Worm (Caenorhabditis elegans) whole organism, L1 larva: ENCODE measurements around the gene B0001.4.

Experiments
- F16B12.6 ChIP-seq: fragments of 150-350 bp; optimal IDR thresholded peaks from 2 replicates; lab custom pipeline; 2014; ENCODE audit warnings: missing biosample characterization, missing genetic modification characterization
- alr-1 ChIP-seq: fragments of 200-800 bp; sonication (Bioruptor generic); optimal IDR thresholded peaks from 2 replicates; lab custom pipeline; 2018; ENCODE audit warnings: borderline replicate concordance, mild to moderate bottlenecking, missing genetic modification characterization, missing compliant biosample characterization
- ceh-82 ChIP-seq, 3 experiments: fragments of 150-350 bp in 1 of 3; sonication (generic microtip) in 2 of 3; optimal IDR thresholded peaks; 2 replicates each; lab custom pipeline; 2014 to 2017; ENCODE audit warnings: missing biosample characterization in 3 of 3, missing genetic modification characterization in 3 of 3
- ceh-88 ChIP-seq: fragments of 200-800 bp; sonication (Bioruptor generic); IDR thresholded peaks from 2 replicates; pipeline ENCODE4 v1.3.6; 2022; ENCODE audit warnings: missing genetic modification characterization, missing compliant biosample characterization
- ceh-90 ChIP-seq: sonication (generic microtip); optimal IDR thresholded peaks from 2 replicates; lab custom pipeline; 2016; ENCODE audit warnings: missing genetic modification characterization, missing compliant biosample characterization
- ces-1 ChIP-seq: fragments of 150-350 bp; optimal IDR thresholded peaks from 2 replicates; lab custom pipeline; 2014; ENCODE audit warnings: missing biosample characterization, missing genetic modification reagents, missing genetic modification characterization
- dpl-1 ChIP-seq, 3 experiments: fragments of 150-350 bp in 2 of 3; sonication (generic microtip) in 1 of 3; optimal IDR thresholded peaks; 2 replicates each; lab custom pipeline; 2014 to 2017; ENCODE audit warnings: missing biosample characterization in 3 of 3, missing genetic modification characterization in 3 of 3, missing genetic modification reagents in 3 of 3
- efl-1 ChIP-seq, 4 experiments: fragments of 150-350 bp; optimal IDR thresholded peaks in 3 of 4; peaks in 1 of 4; 1 replicate in 1 of 4; 2 replicates in 3 of 4; lab custom pipeline; 2014; ENCODE audit warnings: missing biosample characterization in 2 of 4, missing genetic modification characterization in 2 of 4, missing genetic modification reagents in 2 of 4
- egl-27 ChIP-seq, 2 experiments: fragments of 150-350 bp in 1 of 2; sonication (generic microtip); optimal IDR thresholded peaks; 3 replicates each; lab custom pipeline; 2017 to 2018; ENCODE audit warnings: missing biosample characterization in 2 of 2, missing genetic modification characterization in 2 of 2, missing genetic modification reagents in 2 of 2
- elt-2 ChIP-seq: sonication (generic microtip); optimal IDR thresholded peaks from 2 replicates; lab custom pipeline; 2016; ENCODE audit warnings: missing genetic modification characterization, mild to moderate bottlenecking, inconsistent platforms, missing compliant biosample characterization, missing genetic modification reagents
- fkh-4 ChIP-seq: sonication (generic microtip); optimal IDR thresholded peaks from 2 replicates; lab custom pipeline; 2016; ENCODE audit warnings: missing compliant biosample characterization, missing genetic modification characterization, borderline replicate concordance
- grh-1 ChIP-seq: fragments of 200-800 bp; sonication (Bioruptor generic); IDR thresholded peaks from 2 replicates; pipeline ENCODE4 v1.3.6; 2022; ENCODE audit warnings: missing genetic modification reagents, missing genetic modification characterization, missing compliant biosample characterization
- hlh-4 ChIP-seq: sonication (generic microtip); optimal IDR thresholded peaks from 2 replicates; lab custom pipeline; 2016; ENCODE audit warnings: mild to moderate bottlenecking, missing genetic modification characterization, missing compliant biosample characterization
- irx-1 ChIP-seq: sonication (generic microtip); optimal IDR thresholded peaks from 2 replicates; lab custom pipeline; 2016; ENCODE audit warnings: missing genetic modification characterization, missing compliant biosample characterization
- isw-1 ChIP-seq: fragments of 200-800 bp; sonication (Bioruptor generic); IDR thresholded peaks from 2 replicates; pipeline ENCODE4 v1.3.6; 2022; ENCODE audit warnings: missing genetic modification characterization, missing compliant biosample characterization
- lin-13 ChIP-seq: fragments of 150-350 bp; optimal IDR thresholded peaks from 2 replicates; lab custom pipeline; 2014; ENCODE audit warnings: missing biosample characterization, missing genetic modification reagents, missing genetic modification characterization
- lin-14 ChIP-seq: fragments of 200-800 bp; sonication (Bioruptor generic); optimal IDR thresholded peaks from 2 replicates; lab custom pipeline; 2018; ENCODE audit warnings: mild to moderate bottlenecking, missing genetic modification characterization, moderate library complexity, missing compliant biosample characterization
- lin-15B ChIP-seq: fragments of 150-350 bp; sonication (generic microtip); optimal IDR thresholded peaks from 3 replicates; lab custom pipeline; 2014; ENCODE audit warnings: missing biosample characterization, missing genetic modification characterization
- lir-3 ChIP-seq: sonication (generic microtip); optimal IDR thresholded peaks from 2 replicates; lab custom pipeline; 2016; ENCODE audit warnings: mild to moderate bottlenecking, missing genetic modification characterization, moderate library complexity, missing compliant biosample characterization; ENCODE audit not compliant: poor library complexity
- lsy-2 ChIP-seq, 2 experiments: fragments of 150-350 bp; optimal IDR thresholded peaks; 2 replicates each; lab custom pipeline; 2014; ENCODE audit warnings: missing biosample characterization in 2 of 2, missing genetic modification characterization in 2 of 2
- mab-9 ChIP-seq: fragments of 200-800 bp; sonication (Bioruptor generic); IDR thresholded peaks from 2 replicates; pipeline ENCODE4 v1.3.6; 2022; ENCODE audit warnings: missing genetic modification reagents, missing genetic modification characterization, missing compliant biosample characterization
- mef-2 ChIP-seq: fragments of 150-350 bp; optimal IDR thresholded peaks from 2 replicates; lab custom pipeline; 2014; ENCODE audit warnings: missing biosample characterization, missing genetic modification characterization
- mep-1 ChIP-seq: fragments of 150-350 bp; optimal IDR thresholded peaks from 2 replicates; lab custom pipeline; 2014; ENCODE audit warnings: missing biosample characterization, missing genetic modification characterization
- nhr-19 ChIP-seq: fragments of 200-800 bp; sonication (Bioruptor generic); conservative IDR thresholded peaks from 2 replicates; pipeline ENCODE4 v1.3.6; 2022; ENCODE audit warnings: missing genetic modification characterization, missing compliant biosample characterization
- nhr-20 ChIP-seq: sonication (generic microtip); optimal IDR thresholded peaks from 2 replicates; lab custom pipeline; 2016; ENCODE audit warnings: mild to moderate bottlenecking, missing genetic modification characterization, missing compliant biosample characterization
- nhr-237 ChIP-seq: fragments of 150-350 bp; optimal IDR thresholded peaks from 2 replicates; lab custom pipeline; 2014; ENCODE audit warnings: missing biosample characterization, missing genetic modification characterization
- nhr-71 ChIP-seq: sonication (generic microtip); optimal IDR thresholded peaks from 2 replicates; lab custom pipeline; 2016; ENCODE audit warnings: mild to moderate bottlenecking, missing genetic modification characterization, moderate library complexity, missing compliant biosample characterization
- nhr-85 ChIP-seq: sonication (generic microtip); peaks from one replicate; lab custom pipeline; 2016; ENCODE audit warnings: missing genetic modification characterization, inconsistent platforms, missing compliant biosample characterization
- pag-3 ChIP-seq: sonication (generic microtip); optimal IDR thresholded peaks from 2 replicates; lab custom pipeline; 2017; ENCODE audit warnings: missing genetic modification characterization, mild to moderate bottlenecking, missing compliant biosample characterization, antibody characterized with exemption, borderline replicate concordance; ENCODE audit not compliant: insufficient read depth
- pax-3 ChIP-seq: fragments of 200-800 bp; sonication (Bioruptor generic); optimal IDR thresholded peaks from 2 replicates; lab custom pipeline; 2018; ENCODE audit warnings: mild to moderate bottlenecking, missing genetic modification characterization, moderate library complexity, missing compliant biosample characterization
- rnt-1 ChIP-seq: sonication (generic microtip); optimal IDR thresholded peaks from 2 replicates; lab custom pipeline; 2016; ENCODE audit warnings: mild to moderate bottlenecking, missing genetic modification characterization, moderate library complexity, missing compliant biosample characterization
- skn-1 ChIP-seq: fragments of 150-350 bp; optimal IDR thresholded peaks from 2 replicates; lab custom pipeline; 2014; ENCODE audit warnings: missing biosample characterization, missing genetic modification characterization
- snpc-4 ChIP-seq: fragments of 150-350 bp; optimal IDR thresholded peaks from 2 replicates; lab custom pipeline; 2014; ENCODE audit warnings: missing biosample characterization, missing genetic modification characterization
- snu-23 ChIP-seq: sonication (generic microtip); optimal IDR thresholded peaks from 2 replicates; lab custom pipeline; 2016; ENCODE audit warnings: missing genetic modification characterization, missing compliant biosample characterization
- sup-37 ChIP-seq: fragments of 200-800 bp; sonication (Bioruptor generic); optimal IDR thresholded peaks from 2 replicates; lab custom pipeline; 2018; ENCODE audit warnings: mild to moderate bottlenecking, missing genetic modification characterization, missing compliant biosample characterization
- swsn-7 ChIP-seq: sonication (generic microtip); optimal IDR thresholded peaks from 2 replicates; lab custom pipeline; 2016; ENCODE audit warnings: missing genetic modification characterization, missing compliant biosample characterization
- tbx-2 ChIP-seq: sonication (generic microtip); optimal IDR thresholded peaks from 2 replicates; lab custom pipeline; 2016; ENCODE audit warnings: missing genetic modification characterization, missing compliant biosample characterization
- unc-130 ChIP-seq: fragments of 150-350 bp; optimal IDR thresholded peaks from 2 replicates; lab custom pipeline; 2017; ENCODE audit warnings: missing biosample characterization, missing genetic modification characterization, inconsistent platforms
- unc-30 ChIP-seq: sonication (generic microtip); optimal IDR thresholded peaks from 2 replicates; lab custom pipeline; 2017; ENCODE audit warnings: missing biosample characterization, missing genetic modification characterization
- unc-62 ChIP-seq: fragments of 150-350 bp; optimal IDR thresholded peaks from 2 replicates; lab custom pipeline; 2014; ENCODE audit warnings: missing biosample characterization, missing genetic modification reagents, missing genetic modification characterization
- unc-86 ChIP-seq: sonication (generic microtip); optimal IDR thresholded peaks from 2 replicates; lab custom pipeline; 2016; ENCODE audit warnings: missing genetic modification characterization, missing compliant biosample characterization
- unc-98 ChIP-seq: fragments of 200-800 bp; sonication (Bioruptor generic); IDR thresholded peaks from 2 replicates; pipeline ENCODE4 v1.3.6; 2022; ENCODE audit warnings: missing genetic modification characterization, missing compliant biosample characterization

Gene B0001.4

ce11 chrIV:12114498-12114897 is 23.5 kb downstream of the B0001.4 start (continued):
- TF ChIP-seq efl-1 (optimal IDR thresholded peaks at IDR 0.05; lab: Kevin White, UChicago) (peak in 1 of 2 experiments; percentile 5), efl-1 (GFP tag; optimal IDR thresholded peaks at IDR 0.05 in 1 of 2; lab: Kevin White, UChicago) (no peak)

ce11 chrIV:12113056-12113455 is 24.9 kb downstream of the B0001.4 start:
- TF ChIP-seq ces-1 (GFP tag; lab: Kevin White, UChicago) (no peak), mab-9 (no peak), grh-1 (GFP tag; lab: Robert Waterston, UW) (no peak), lsy-2 (tag; optimal IDR thresholded peaks at IDR 0.05; lab: Kevin White, UChicago) (peak; percentile 5 to 66), nhr-20 (tag; lab: Kevin White, UChicago) (peak; percentile 8), ceh-88 (no peak), pax-3 (tag; lab: Kevin White, UChicago) (no peak), ceh-82 (tag; optimal IDR thresholded peaks at IDR 0.05; lab: Kevin White, UChicago) (no peak), unc-30 (tag; lab: Kevin White, UChicago) (no peak), fkh-4 (tag; lab: Kevin White, UChicago) (no peak), lin-13 (no peak), nhr-19 (GFP tag; lab: Robert Waterston, UW) (peak; percentile 34), egl-27 (tag; optimal IDR thresholded peaks at IDR 0.05; lab: Kevin White, UChicago) (no peak), snpc-4 (tag; lab: Kevin White, UChicago) (no peak), alr-1 (tag; lab: Kevin White, UChicago) (no peak), F16B12.6 (tag; lab: Kevin White, UChicago) (no peak), rnt-1 (tag; lab: Kevin White, UChicago) (peak; percentile 65), unc-86 (tag; lab: Kevin White, UChicago) (no peak), sup-37 (GFP tag; lab: Kevin White, UChicago) (no peak), dpl-1 (GFP tag; optimal IDR thresholded peaks at IDR 0.05; lab: Kevin White, UChicago) (peak in 1 of 3 experiments; percentile 5), swsn-7 (tag; lab: Kevin White, UChicago) (no peak), lir-3 (tag; lab: Kevin White, UChicago) (no peak), pag-3 (peak; percentile 93), nhr-237 (tag; lab: Kevin White, UChicago) (no peak), hlh-4 (no peak), irx-1 (tag; lab: Kevin White, UChicago) (no peak), mef-2 (no peak), isw-1 (no peak), nhr-85 (no peak), efl-1 (optimal IDR thresholded peaks at IDR 0.05; lab: Kevin White, UChicago) (no peak), efl-1 (GFP tag; optimal IDR thresholded peaks at IDR 0.05 in 1 of 2; lab: Kevin White, UChicago) (no peak), tbx-2 (no peak), lin-15B (tag; lab: Kevin White, UChicago) (no peak), nhr-71 (tag; lab: Kevin White, UChicago) (peak; percentile 67), mep-1 (tag; lab: Kevin White, UChicago) (peak; percentile 8), unc-130 (tag; lab: Kevin White, UChicago) (peak; percentile 34), skn-1 (tag; lab: Kevin White, UChicago) (no peak), elt-2 (no peak), ceh-90 (tag; lab: Kevin White, UChicago) (no peak), unc-62 (GFP tag; lab: Kevin White, UChicago) (no peak), unc-98 (no peak), lin-14 (GFP tag; lab: Kevin White, UChicago) (peak; percentile 82), snu-23 (peak; percentile 47)
- TF ChIP-seq, all 84 proteins: peak for 11
